Fruit fly (Drosophila melanogaster) whole organism, embryonic: Measurements from ENCODE around the gene Lerp.
A peak's percentile ranks its signal among the peaks of the same experiment; 100 is the strongest.

Experiments
- Abd-B ChIP-seq: fragments of 200-800 bp; sonication (Bioruptor generic); optimal IDR thresholded peaks from 2 replicates; lab custom pipeline; 2018; ENCODE audit warnings: missing biosample characterization, mild to moderate bottlenecking, missing genetic modification characterization, moderate library complexity
- Ada2b ChIP-seq: fragments of 200-800 bp; sonication (Bioruptor generic); IDR thresholded peaks from 2 replicates; pipeline ENCODE4 v1.3.6; 2022; ENCODE audit warnings: missing biosample characterization, missing genetic modification characterization
- Adf1 ChIP-seq: fragments of 200-800 bp; sonication (Bioruptor generic); IDR thresholded peaks from 2 replicates; pipeline ENCODE4 v1.3.6; 2022; ENCODE audit warnings: missing biosample characterization, missing genetic modification characterization
- Atf-2 ChIP-seq: fragments of 200-800 bp; sonication (Bioruptor generic); optimal IDR thresholded peaks from 2 replicates; lab custom pipeline; 2016; ENCODE audit warnings: missing biosample characterization, missing genetic modification characterization
- Bdp1 ChIP-seq: fragments of 200-800 bp; sonication (Bioruptor generic); optimal IDR thresholded peaks from 3 replicates; lab custom pipeline; 2016; ENCODE audit warnings: missing biosample characterization, missing genetic modification characterization
- C15 ChIP-seq: fragments of 200-800 bp; sonication (Bioruptor generic); IDR thresholded peaks from 3 replicates; pipeline ENCODE4 v1.3.6; 2022; ENCODE audit warnings: missing biosample characterization, missing genetic modification characterization
- CG10267 ChIP-seq: fragments of 200-800 bp; sonication (Bioruptor generic); optimal IDR thresholded peaks from 2 replicates; lab custom pipeline; 2018; ENCODE audit warnings: missing biosample characterization, mild to moderate bottlenecking, missing genetic modification characterization, moderate library complexity
- CG11247 ChIP-seq: fragments of 200-800 bp; sonication (Bioruptor generic); IDR thresholded peaks from 2 replicates; pipeline ENCODE4 v1.3.6; 2022; ENCODE audit warnings: missing biosample characterization, missing genetic modification characterization
- CG11696 ChIP-seq: fragments of 200-800 bp; sonication (Bioruptor generic); IDR thresholded peaks from 2 replicates; pipeline ENCODE4 v1.3.6; 2022; ENCODE audit warnings: missing biosample characterization, missing genetic modification characterization
- CG12299 ChIP-seq: fragments of 200-800 bp; sonication (Bioruptor generic); optimal IDR thresholded peaks from 2 replicates; lab custom pipeline; 2018; ENCODE audit warnings: missing biosample characterization, mild to moderate bottlenecking, missing genetic modification characterization
- CG12769 ChIP-seq: fragments of 200-800 bp; sonication (Bioruptor generic); optimal IDR thresholded peaks from 2 replicates; lab custom pipeline; 2019; ENCODE audit warnings: missing biosample characterization, mild to moderate bottlenecking, missing genetic modification characterization, moderate library complexity
- CG14965 ChIP-seq: fragments of 200-800 bp; sonication (Bioruptor generic); optimal IDR thresholded peaks from 2 replicates; lab custom pipeline; 2016; ENCODE audit warnings: missing biosample characterization, missing genetic modification characterization, borderline replicate concordance
- CG17186 ChIP-seq: fragments of 200-800 bp; sonication (Bioruptor generic); optimal IDR thresholded peaks from 3 replicates; lab custom pipeline; 2017; ENCODE audit warnings: missing biosample characterization, missing genetic modification reagents, missing genetic modification characterization
- CG1792 ChIP-seq: fragments of 200-800 bp; sonication (Bioruptor generic); optimal IDR thresholded peaks from 2 replicates; lab custom pipeline; 2016; ENCODE audit warnings: missing biosample characterization, missing genetic modification characterization
- CG18011 ChIP-seq: fragments of 200-800 bp; sonication (Bioruptor generic); optimal IDR thresholded peaks from 2 replicates; lab custom pipeline; 2017; ENCODE audit warnings: missing biosample characterization, missing genetic modification characterization, mild to moderate bottlenecking, moderate library complexity, missing genotype
- CG3163 ChIP-seq: fragments of 200-800 bp; sonication (Bioruptor generic); optimal IDR thresholded peaks from 3 replicates; lab custom pipeline; 2016; ENCODE audit warnings: missing biosample characterization, missing genetic modification characterization
- CG4282 ChIP-seq: fragments of 200-800 bp; sonication (Bioruptor generic); optimal IDR thresholded peaks from 2 replicates; lab custom pipeline; 2016; ENCODE audit warnings: missing biosample characterization, missing genetic modification characterization
- CG4360 ChIP-seq: fragments of 200-800 bp; sonication (Bioruptor generic); IDR thresholded peaks from 2 replicates; pipeline ENCODE4 v1.3.6; 2022; ENCODE audit warnings: missing biosample characterization, missing genetic modification characterization
- CG6654 ChIP-seq: fragments of 200-800 bp; sonication (Bioruptor generic); optimal IDR thresholded peaks from 2 replicates; lab custom pipeline; 2017; ENCODE audit warnings: missing biosample characterization, mild to moderate bottlenecking, missing genetic modification characterization
- CG7271 ChIP-seq: fragments of 200-800 bp; sonication (Bioruptor generic); optimal IDR thresholded peaks from 2 replicates; lab custom pipeline; 2018; ENCODE audit warnings: missing biosample characterization, mild to moderate bottlenecking, missing genetic modification characterization, moderate library complexity
- Chrac-16 ChIP-seq: fragments of 200-800 bp; sonication (Bioruptor generic); optimal IDR thresholded peaks from 3 replicates; lab custom pipeline; 2016; ENCODE audit warnings: missing biosample characterization, missing genetic modification characterization
- Dll ChIP-seq: fragments of 200-800 bp; sonication (Bioruptor generic); IDR thresholded peaks from 4 replicates; pipeline ENCODE4 v1.3.6; 2022; ENCODE audit warnings: missing biosample characterization, missing genetic modification characterization; ENCODE audit not compliant: partially characterized antibody
- Dp ChIP-seq: fragments of 200-800 bp; sonication (Bioruptor generic); optimal IDR thresholded peaks from 2 replicates; lab custom pipeline; 2018; ENCODE audit warnings: missing biosample characterization, mild to moderate bottlenecking, missing genetic modification characterization, moderate library complexity
- Dref ChIP-seq: fragments of 200-800 bp; sonication (Bioruptor generic); IDR thresholded peaks from 2 replicates; pipeline ENCODE4 v1.3.6; 2022; ENCODE audit warnings: missing biosample characterization, missing genetic modification characterization
- Fer2 ChIP-seq: fragments of 200-800 bp; sonication (Bioruptor generic); optimal IDR thresholded peaks from 2 replicates; lab custom pipeline; 2018; ENCODE audit warnings: missing biosample characterization, mild to moderate bottlenecking, missing genetic modification characterization, moderate library complexity
- Hr51 ChIP-seq, 2 experiments: fragments of 200-800 bp; sonication (Bioruptor generic); optimal IDR thresholded peaks; 2 replicates in 1 of 2; 3 replicates in 1 of 2; lab custom pipeline; 2016 to 2018; ENCODE audit warnings: missing biosample characterization in 2 of 2, missing genetic modification characterization in 2 of 2, mild to moderate bottlenecking in 1 of 2, moderate library complexity in 1 of 2
- Lhr ChIP-seq: fragments of 200-800 bp; sonication (Bioruptor generic); optimal IDR thresholded peaks from 3 replicates; lab custom pipeline; 2017; ENCODE audit warnings: mild to moderate bottlenecking, missing biosample characterization, missing genetic modification reagents, missing genetic modification characterization
- Nf-YA ChIP-seq: fragments of 200-800 bp; sonication (Bioruptor generic); IDR thresholded peaks from 2 replicates; pipeline ENCODE4 v1.3.6; 2022; ENCODE audit warnings: missing biosample characterization, missing genetic modification characterization
- Poxn ChIP-seq: fragments of 200-800 bp; sonication (Bioruptor generic); IDR thresholded peaks from 2 replicates; pipeline ENCODE4 v1.3.6; 2022; ENCODE audit warnings: missing biosample characterization, missing genetic modification characterization
- Rfx ChIP-seq: fragments of 200-800 bp; sonication (Bioruptor generic); IDR thresholded peaks from 2 replicates; pipeline ENCODE4 v1.3.6; 2022; ENCODE audit warnings: missing biosample characterization, missing genetic modification characterization
- Spps ChIP-seq: fragments of 200-800 bp; sonication (Bioruptor generic); optimal IDR thresholded peaks from 2 replicates; lab custom pipeline; 2018; ENCODE audit warnings: missing biosample characterization, mild to moderate bottlenecking, missing genetic modification characterization
- bbx ChIP-seq: fragments of 200-800 bp; sonication (Bioruptor generic); IDR thresholded peaks from 2 replicates; pipeline ENCODE4 v1.3.6; 2022; ENCODE audit warnings: missing biosample characterization, missing genetic modification characterization; ENCODE audit not compliant: partially characterized antibody
- bowl ChIP-seq: fragments of 200-800 bp; sonication (Bioruptor generic); IDR thresholded peaks from 2 replicates; pipeline ENCODE4 v1.3.6; 2022; ENCODE audit warnings: missing biosample characterization, missing genetic modification characterization
- da ChIP-seq: fragments of 200-800 bp; sonication (Bioruptor generic); optimal IDR thresholded peaks from 2 replicates; lab custom pipeline; 2016; ENCODE audit warnings: missing biosample characterization, missing genetic modification characterization
- ewg ChIP-seq: fragments of 200-800 bp; sonication (Bioruptor generic); optimal IDR thresholded peaks from 3 replicates; lab custom pipeline; 2017; ENCODE audit warnings: mild to moderate bottlenecking, missing biosample characterization, missing genetic modification reagents, missing genetic modification characterization
- fd64A ChIP-seq: fragments of 200-800 bp; sonication (Bioruptor generic); optimal IDR thresholded peaks from 3 replicates; lab custom pipeline; 2018; ENCODE audit warnings: missing biosample characterization, mild to moderate bottlenecking, missing genetic modification characterization
- fru ChIP-seq: fragments of >200 bp; optimal IDR thresholded peaks from 2 replicates; lab custom pipeline; 2017
- ftz-f1 ChIP-seq: fragments of 200-800 bp; sonication (Bioruptor generic); optimal IDR thresholded peaks from 2 replicates; lab custom pipeline; 2016; ENCODE audit warnings: missing biosample characterization, missing genetic modification characterization
- gfzf ChIP-seq: fragments of 200-800 bp; sonication (Bioruptor generic); optimal IDR thresholded peaks from 2 replicates; lab custom pipeline; 2016; ENCODE audit warnings: missing biosample characterization, mild to moderate bottlenecking, missing genetic modification characterization, moderate library complexity
- gsb ChIP-seq: fragments of 200-800 bp; sonication (Bioruptor generic); IDR thresholded peaks from 2 replicates; pipeline ENCODE4 v1.3.6; 2022; ENCODE audit warnings: missing biosample characterization, missing genetic modification characterization
- gt ChIP-seq: fragments of 200-800 bp; sonication (Bioruptor generic); IDR thresholded peaks from 2 replicates; pipeline ENCODE4 v1.3.6; 2022; ENCODE audit warnings: missing biosample characterization, missing genetic modification characterization
- jigr1 ChIP-seq: fragments of 200-800 bp; sonication (Bioruptor generic); IDR thresholded peaks from 3 replicates; pipeline ENCODE4 v1.3.6; 2022; ENCODE audit warnings: missing biosample characterization, missing genetic modification characterization
- peb ChIP-seq: fragments of 200-800 bp; sonication (Bioruptor generic); IDR thresholded peaks from 2 replicates; pipeline ENCODE4 v1.3.6; 2022; ENCODE audit warnings: missing biosample characterization, missing genetic modification characterization
- rib ChIP-seq: fragments of 200-800 bp; sonication (Bioruptor generic); IDR thresholded peaks from 2 replicates; pipeline ENCODE4 v1.3.6; 2022; ENCODE audit warnings: missing biosample characterization, missing genetic modification characterization
- sd ChIP-seq: fragments of 200-800 bp; sonication (Bioruptor generic); optimal IDR thresholded peaks from 3 replicates; lab custom pipeline; 2018; ENCODE audit warnings: missing biosample characterization, mild to moderate bottlenecking, missing genetic modification characterization, moderate library complexity
- slbo ChIP-seq: fragments of 200-800 bp; sonication (Bioruptor generic); IDR thresholded peaks from 2 replicates; pipeline ENCODE4 v1.3.6; 2022; ENCODE audit warnings: missing biosample characterization, missing genetic modification characterization
- vfl ChIP-seq: fragments of 200-800 bp; sonication (Bioruptor generic); optimal IDR thresholded peaks from 2 replicates; lab custom pipeline; 2016; ENCODE audit warnings: missing biosample characterization, missing genetic modification characterization
- vnd ChIP-seq: fragments of 200-800 bp; sonication (Bioruptor generic); IDR thresholded peaks from 3 replicates; pipeline ENCODE4 v1.3.6; 2022; ENCODE audit warnings: missing biosample characterization, missing genetic modification characterization; ENCODE audit not compliant: partially characterized antibody
- z ChIP-seq: fragments of 200-800 bp; sonication (Bioruptor generic); IDR thresholded peaks from 3 replicates; pipeline ENCODE4 v1.3.6; 2022; ENCODE audit warnings: missing biosample characterization, missing genetic modification characterization

The Lerp gene

dm6 chr3R:26866577-26867456, 3.9 kb upstream of the Lerp start, which contains the start of the genes ball and His2Av (continued):
- TF ChIP-seq Dll (peak; percentile 89), bbx (GFP tag; lab: Robert Waterston, UW) (peak; percentile 90), Hr51 (GFP tag; optimal IDR thresholded peaks at IDR 0.05; lab: Kevin White, UChicago) (peak; percentile 67 to 85), fd64A (no peak), Fer2 (tag; lab: Kevin White, UChicago) (peak; percentile 39), CG4360 (GFP tag; lab: Robert Waterston, UW) (peak; percentile 54), Spps (tag; lab: Kevin White, UChicago) (peak; percentile 65), CG11696 (0 out of 2 replicates have a peak, but pooled peaks have one; percentile 27), CG1792 (peak; percentile 77), fru (lab: Kevin White, UChicago) (no peak), peb (GFP tag; lab: Robert Waterston, UW) (peak; percentile 34; the same call in 1 of the 2 replicates), bowl (GFP tag; lab: Robert Waterston, UW) (peak; percentile 42; the same call in 1 of the 2 replicates), CG11247 (GFP tag; lab: Robert Waterston, UW) (peak; percentile 83), CG3163 (GFP tag; lab: Kevin White, UChicago) (peak; percentile 76), Adf1 (peak; percentile 76), ftz-f1 (GFP tag; lab: Kevin White, UChicago) (peak; percentile 76), CG17186 (GFP tag; lab: Kevin White, UChicago) (peak; percentile 83), CG10267 (tag; lab: Kevin White, UChicago) (peak; percentile 82), Rfx (peak; percentile 89), gfzf (GFP tag; lab: Kevin White, UChicago) (peak; percentile 48), Dref (GFP tag; lab: Robert Waterston, UW) (peak; percentile 98), CG6654 (GFP tag; lab: Kevin White, UChicago) (peak; percentile 38), gt (GFP tag; lab: Robert Waterston, UW) (0 out of 2 replicates have a peak, but pooled peaks have one; percentile 25), Atf-2 (peak; percentile 75), CG14965 (GFP tag; lab: Kevin White, UChicago) (peak; percentile 32), Lhr (GFP tag; lab: Kevin White, UChicago) (peak; percentile 88), CG7271 (tag; lab: Kevin White, UChicago) (peak; percentile 53), vnd (GFP tag; lab: Robert Waterston, UW) (peak; percentile 82), Dp (GFP tag; lab: Kevin White, UChicago) (peak; percentile 67), C15 (GFP tag; lab: Robert Waterston, UW) (peak; percentile 65), Ada2b (peak; percentile 78), sd (tag; lab: Kevin White, UChicago) (peak; percentile 89), CG4282 (peak; percentile 54), CG12299 (tag; lab: Kevin White, UChicago) (peak; percentile 73), gsb (peak; percentile 77), jigr1 (GFP tag; lab: Robert Waterston, UW) (no peak), Nf-YA (peak; percentile 69), Poxn (peak; percentile 16; the same call in 1 of the 2 replicates), vfl (GFP tag; lab: Kevin White, UChicago) (peak; percentile 68), ewg (peak; percentile 86), CG18011 (GFP tag; lab: Kevin White, UChicago) (peak; percentile 79), Bdp1 (GFP tag; lab: Kevin White, UChicago) (peak; percentile 83), Abd-B (GFP tag; lab: Kevin White, UChicago) (peak; percentile 66), da (GFP tag; lab: Kevin White, UChicago) (peak; percentile 83), z (GFP tag; lab: Robert Waterston, UW) (0 out of 3 replicates have a peak, but pooled peaks have one; percentile 21), slbo (GFP tag; lab: Robert Waterston, UW) (peak; percentile 91), Chrac-16 (GFP tag; lab: Kevin White, UChicago) (peak; percentile 90), rib (GFP tag; lab: Robert Waterston, UW) (peak; percentile 90), CG12769 (tag; lab: Kevin White, UChicago) (peak; percentile 74)
